Fruit fly (Drosophila melanogaster) whole organism, adult: Measurements from ENCODE around the gene Prat.

Experiments
- CG11617 ChIP-seq: fragments of 200-800 bp; sonication (Bioruptor generic); optimal IDR thresholded peaks from 2 replicates; lab custom pipeline; 2017; ENCODE audit warnings: mild to moderate bottlenecking, missing biosample characterization, missing genetic modification reagents, missing genetic modification characterization
- CG12768 ChIP-seq: fragments of 200-800 bp; sonication (Bioruptor generic); optimal IDR thresholded peaks from 2 replicates; lab custom pipeline; 2017; ENCODE audit warnings: missing biosample characterization, missing genetic modification characterization, mild to moderate bottlenecking, moderate library complexity, missing genetic modification reagents
- CG14711 ChIP-seq: fragments of 200-800 bp; sonication (Bioruptor generic); optimal IDR thresholded peaks from 2 replicates; lab custom pipeline; 2018; ENCODE audit warnings: missing biosample characterization, mild to moderate bottlenecking, missing genetic modification characterization, moderate library complexity
- CG1620 ChIP-seq: fragments of 200-800 bp; sonication (Bioruptor generic); optimal IDR thresholded peaks from 2 replicates; lab custom pipeline; 2016; ENCODE audit warnings: missing biosample characterization, missing genetic modification characterization
- CG33017 ChIP-seq: fragments of 200-800 bp; sonication (Bioruptor generic); optimal IDR thresholded peaks from 2 replicates; lab custom pipeline; 2018; ENCODE audit warnings: missing biosample characterization, mild to moderate bottlenecking, missing genetic modification characterization, moderate library complexity
- CG5204 ChIP-seq: fragments of 200-800 bp; sonication (Bioruptor generic); optimal IDR thresholded peaks from 2 replicates; lab custom pipeline; 2016; ENCODE audit warnings: missing biosample characterization, missing genetic modification characterization
- CG7045 ChIP-seq: fragments of 200-800 bp; sonication (Bioruptor generic); optimal IDR thresholded peaks from 2 replicates; lab custom pipeline; 2017; ENCODE audit warnings: missing biosample characterization, mild to moderate bottlenecking, missing genetic modification characterization
- CG7101 ChIP-seq: fragments of 200-800 bp; sonication (Bioruptor generic); optimal IDR thresholded peaks from 2 replicates; lab custom pipeline; 2018; ENCODE audit warnings: missing biosample characterization, mild to moderate bottlenecking, missing genetic modification characterization, moderate library complexity
- Clk ChIP-seq: fragments of 200-800 bp; sonication (Bioruptor generic); optimal IDR thresholded peaks from 2 replicates; lab custom pipeline; 2017; ENCODE audit warnings: missing biosample characterization, missing genetic modification characterization
- Crg-1 ChIP-seq: fragments of 200-800 bp; sonication (Bioruptor generic); optimal IDR thresholded peaks from 2 replicates; lab custom pipeline; 2016; ENCODE audit warnings: missing biosample characterization, missing genetic modification characterization
- Hr96 ChIP-seq: fragments of 200-800 bp; sonication (Bioruptor generic); optimal IDR thresholded peaks from 2 replicates; lab custom pipeline; 2016; ENCODE audit warnings: missing biosample characterization, missing genetic modification characterization
- Mnt ChIP-seq: fragments of 200-800 bp; sonication (Bioruptor generic); optimal IDR thresholded peaks from 2 replicates; lab custom pipeline; 2016; ENCODE audit warnings: missing biosample characterization, mild to moderate bottlenecking, missing genetic modification characterization
- bab1 ChIP-seq: fragments of 200-800 bp; sonication (Bioruptor generic); optimal IDR thresholded peaks from 3 replicates; lab custom pipeline; 2019; ENCODE audit warnings: missing biosample characterization, mild to moderate bottlenecking, missing genetic modification characterization, moderate library complexity
- cic ChIP-seq: fragments of 200-800 bp; sonication (Bioruptor generic); optimal IDR thresholded peaks from 2 replicates; lab custom pipeline; 2017; ENCODE audit warnings: missing biosample characterization, mild to moderate bottlenecking, missing genetic modification characterization, moderate library complexity
- cnc ChIP-seq, 2 experiments: fragments of >200 bp; optimal IDR thresholded peaks; 2 replicates each; lab custom pipeline; 2017
- kay ChIP-seq: fragments of 200-800 bp; sonication (Bioruptor generic); peaks from one replicate; lab custom pipeline; 2016; ENCODE audit warnings: missing biosample characterization, missing genetic modification characterization, borderline replicate concordance
- ovo ChIP-seq: fragments of 200-800 bp; sonication (Bioruptor generic); optimal IDR thresholded peaks from 2 replicates; lab custom pipeline; 2016; ENCODE audit warnings: missing biosample characterization, missing genetic modification characterization
- pad ChIP-seq: fragments of 200-800 bp; sonication (Bioruptor generic); optimal IDR thresholded peaks from 3 replicates; lab custom pipeline; 2017; ENCODE audit warnings: missing biosample characterization, missing genetic modification characterization, mild to moderate bottlenecking, moderate library complexity, missing genetic modification reagents
- tj ChIP-seq: fragments of 200-800 bp; sonication (Bioruptor generic); optimal IDR thresholded peaks from 3 replicates; lab custom pipeline; 2017; ENCODE audit warnings: missing biosample characterization, mild to moderate bottlenecking, missing genetic modification characterization, moderate library complexity
- toe ChIP-seq: fragments of 200-800 bp; sonication (Bioruptor generic); optimal IDR thresholded peaks from 2 replicates; lab custom pipeline; 2016; ENCODE audit warnings: missing biosample characterization, missing genetic modification characterization

Gene Prat

dm6 chr3R:7911482-7911881 is at the start of gene Prat:
TSS of gene Prat (minus strand) at chr3R:7911779.
- TF ChIP-seq cnc (optimal IDR thresholded peaks at IDR 0.05; lab: Kevin White, UChicago) (no peak), CG11617 (GFP tag; lab: Kevin White, UChicago) (no peak), Mnt (peak; percentile 81), CG14711 (tag; lab: Kevin White, UChicago) (no peak), bab1 (peak; percentile 33)

dm6 chr3R:7961348-7961747 is 49.8 kb upstream of the Prat start:
- TF ChIP-seq cnc (optimal IDR thresholded peaks at IDR 0.05; lab: Kevin White, UChicago) (no peak), tj (no peak), Clk (GFP tag; lab: Kevin White, UChicago) (no peak), cic (no peak), ovo (GFP tag; lab: Kevin White, UChicago) (no peak), Hr96 (GFP tag; lab: Kevin White, UChicago) (no peak), toe (GFP tag; lab: Kevin White, UChicago) (no peak)

dm6 chr3R:7957008-7957407 is 45.4 kb upstream of the Prat start:
- TF ChIP-seq CG7101, result no peak
- no peak for TF ChIP-seq Clk (GFP tag; lab: Kevin White, UChicago)

dm6 chr3R:7954477-7954876 is 42.9 kb upstream of the Prat start:
- TF ChIP-seq CG5204, result no peak

- TF ChIP-seq cic (no peak), CG14711 (tag; lab: Kevin White, UChicago) (no peak), CG7101 (no peak), Crg-1 (GFP tag; lab: Kevin White, UChicago) (no peak), kay (no peak), CG11617 (GFP tag; lab: Kevin White, UChicago) (no peak), CG33017 (no peak), bab1 (no peak), pad (no peak), CG12768 (GFP tag; lab: Kevin White, UChicago) (no peak), CG7045 (no peak), Hr96 (GFP tag; lab: Kevin White, UChicago) (no peak), ovo (GFP tag; lab: Kevin White, UChicago) (no peak)
Measured at dm6 chr3R:7953041-7953788, 41.6 kb upstream of the Prat start.

- TF ChIP-seq Mnt (no peak), Hr96 (GFP tag; lab: Kevin White, UChicago) (no peak), ovo (GFP tag; lab: Kevin White, UChicago) (no peak), CG14711 (tag; lab: Kevin White, UChicago) (no peak), CG1620 (GFP tag; lab: Kevin White, UChicago) (no peak), cnc (optimal IDR thresholded peaks at IDR 0.05; lab: Kevin White, UChicago) (no peak), toe (GFP tag; lab: Kevin White, UChicago) (no peak), bab1 (no peak), CG7101 (no peak), tj (no peak)
Measured at dm6 chr3R:7950147-7950546, 38.6 kb upstream of the Prat start.

dm6 chr3R:7947349-7947748 is 35.8 kb upstream of the Prat start:
- peak; percentile 83 for TF ChIP-seq CG12768 (GFP tag; lab: Kevin White, UChicago)
- peak; percentile 44 for TF ChIP-seq Hr96 (GFP tag; lab: Kevin White, UChicago)
- peak; percentile 50 for TF ChIP-seq bab1
- TF ChIP-seq Crg-1 (GFP tag; lab: Kevin White, UChicago), result no peak
- peak; percentile 4 for TF ChIP-seq CG7045
- TF ChIP-seq cic, result peak; percentile 92
- TF ChIP-seq CG7101, result peak; percentile 5
- TF ChIP-seq kay, result peak; percentile 97
- TF ChIP-seq pad, result peak; percentile 28
- TF ChIP-seq toe (GFP tag; lab: Kevin White, UChicago), result peak; percentile 41
- no peak for TF ChIP-seq CG5204
- TF ChIP-seq Clk (GFP tag; lab: Kevin White, UChicago), result peak; percentile 52
- TF ChIP-seq ovo (GFP tag; lab: Kevin White, UChicago), result no peak
- TF ChIP-seq Mnt, result peak; percentile 96
- TF ChIP-seq CG1620 (GFP tag; lab: Kevin White, UChicago), result no peak
- peak; percentile 24 for TF ChIP-seq CG11617 (GFP tag; lab: Kevin White, UChicago)
- peak; percentile 18 for TF ChIP-seq CG14711 (tag; lab: Kevin White, UChicago)
- TF ChIP-seq tj, result peak; percentile 80
- TF ChIP-seq cnc (optimal IDR thresholded peaks at IDR 0.05; lab: Kevin White, UChicago), result no peak
- TF ChIP-seq CG33017, result peak; percentile 40
